Worm (Caenorhabditis elegans) whole organism, young adult: ENCODE measurements around the gene T26H8.4.

Source experiments
- F22D6.2 ChIP-seq: sonication (generic microtip); optimal IDR thresholded peaks from 2 replicates; lab custom pipeline; 2016; ENCODE audit warnings: mild to moderate bottlenecking, missing genetic modification characterization, missing compliant biosample characterization
- ama-1 ChIP-seq, 3 experiments: fragments of 150-350 bp in 1 of 3; sonication (generic microtip) in 2 of 3; optimal IDR thresholded peaks; 2 replicates each; lab custom pipeline; 2014 to 2018; ENCODE audit warnings: missing biosample characterization in 2 of 3, missing genetic modification characterization in 2 of 3, missing genetic modification reagents in 2 of 3
- cebp-1 ChIP-seq, 2 experiments: fragments of 200-800 bp in 1 of 2; sonication (Bioruptor generic) in 1 of 2; sonication (generic microtip) in 1 of 2; IDR thresholded peaks in 1 of 2; optimal IDR thresholded peaks in 1 of 2; 2 replicates each; pipeline versions ENCODE4 v1.3.6 to Lab custom; 2017 to 2022; ENCODE audit warnings: missing compliant biosample characterization in 2 of 2, missing genetic modification characterization in 2 of 2, mild to moderate bottlenecking in 1 of 2, missing genetic modification reagents in 1 of 2, moderate library complexity in 1 of 2
- cebp-2 ChIP-seq: fragments of 200-800 bp; sonication (Bioruptor generic); IDR thresholded peaks from 2 replicates; pipeline ENCODE4 v1.3.6; 2022; ENCODE audit warnings: missing genetic modification characterization, missing compliant biosample characterization
- ets-4 ChIP-seq: fragments of 200-800 bp; sonication (Bioruptor generic); optimal IDR thresholded peaks from 2 replicates; lab custom pipeline; 2018; ENCODE audit warnings: mild to moderate bottlenecking, missing genetic modification characterization, missing compliant biosample characterization
- lag-1 ChIP-seq: fragments of 200-800 bp; sonication (Bioruptor generic); IDR thresholded peaks from 2 replicates; pipeline ENCODE4 v1.3.6; 2022; ENCODE audit warnings: missing genetic modification reagents, missing genetic modification characterization, missing compliant biosample characterization
- madf-6 ChIP-seq: fragments of 200-800 bp; sonication (Bioruptor generic); IDR thresholded peaks from 2 replicates; pipeline ENCODE4 v1.3.6; 2022; ENCODE audit warnings: missing genetic modification reagents, missing genetic modification characterization, missing compliant biosample characterization
- nhr-90 ChIP-seq: sonication (generic microtip); optimal IDR thresholded peaks from 2 replicates; lab custom pipeline; 2016; ENCODE audit warnings: missing genotype, mild to moderate bottlenecking, missing genetic modification characterization, missing compliant biosample characterization
- zim-3 ChIP-seq: sonication (generic microtip); optimal IDR thresholded peaks from 2 replicates; lab custom pipeline; 2017; ENCODE audit warnings: mild to moderate bottlenecking, missing genetic modification characterization, moderate library complexity, missing compliant biosample characterization

DNA sequence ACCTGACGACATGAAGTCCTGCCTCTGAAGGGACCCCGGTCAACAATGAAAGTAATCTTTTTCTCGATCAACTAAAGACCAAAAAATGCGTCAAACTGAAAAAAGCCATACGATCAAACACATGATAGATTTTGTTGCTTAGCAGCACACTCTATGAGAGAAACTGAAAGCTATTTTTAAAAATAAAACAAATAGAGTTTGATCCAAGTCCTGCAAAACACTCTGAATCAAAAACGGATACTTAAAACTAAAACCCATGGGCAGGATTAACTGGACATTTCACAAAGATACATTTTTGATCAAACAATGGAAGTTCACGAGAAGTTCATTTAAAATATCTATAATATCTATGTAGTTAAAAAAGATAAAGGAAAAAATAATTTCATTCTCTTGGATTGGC, 39.2 kb downstream of the T26H8.4 start, which contains the start of gene T10H4.13:
- no peak for TF ChIP-seq ama-1 (optimal IDR thresholded peaks at IDR 0.05; lab: Kevin White, UChicago)
- TF ChIP-seq ama-1 (GFP tag; optimal IDR thresholded peaks at IDR 0.05; lab: Kevin White, UChicago): no peak
- TF ChIP-seq cebp-2: no peak
- TF ChIP-seq cebp-1 (GFP tag; IDR thresholded peaks at IDR 0.05; lab: Robert Waterston, UW): no peak
- no peak for TF ChIP-seq cebp-1 (tag; optimal IDR thresholded peaks at IDR 0.05; lab: Kevin White, UChicago)
- no peak for TF ChIP-seq F22D6.2 (tag; lab: Kevin White, UChicago)
- TF ChIP-seq lag-1 (GFP tag; lab: Robert Waterston, UW): no peak
- TF ChIP-seq zim-3 (tag; lab: Kevin White, UChicago): no peak
- no peak for TF ChIP-seq madf-6 (GFP tag; lab: Robert Waterston, UW)
- TF ChIP-seq ets-4 (GFP tag; lab: Kevin White, UChicago): no peak
- no peak for TF ChIP-seq nhr-90
